Worm (Caenorhabditis elegans): ENCODE measurements around the gene cyp-35B1.

ce11 chrV:3981680-3982079 is 42.8 kb downstream of the cyp-35B1 start, which contains the start of gene nlp-30:
- TF ChIP-seq lin-29 (GFP tag; IDR thresholded peaks at IDR 0.05) (no peak), skn-1 (tag; optimal IDR thresholded peaks at IDR 0.05) (no peak), mxl-2 (GFP tag; conservative IDR thresholded peaks at IDR 0.05) (no peak), nhr-25 (tag; optimal IDR thresholded peaks at IDR 0.05; ENCODE audit: borderline replicate concordance, insufficient read depth) (no peak), madf-5 (GFP tag; IDR thresholded peaks at IDR 0.05) (no peak), ceh-28 (tag; optimal IDR thresholded peaks at IDR 0.05) (no peak), pqm-1 (tag; optimal IDR thresholded peaks at IDR 0.05) (no peak), unc-62 (GFP tag; optimal IDR thresholded peaks at IDR 0.05 in 1 of 2) (peak in 1 of 2 experiments; percentile 62), unc-62 (tag; optimal IDR thresholded peaks at IDR 0.05) (no peak), nhr-237 (tag; optimal IDR thresholded peaks at IDR 0.05) (no peak), ctbp-1 (GFP tag; IDR thresholded peaks at IDR 0.05) (no peak), Y48G9A.11 (GFP tag; IDR thresholded peaks at IDR 0.05) (no peak), ztf-11 (tag; optimal IDR thresholded peaks at IDR 0.05) (no peak), ceh-20 (GFP tag; IDR thresholded peaks at IDR 0.05) (no peak), lin-1 (GFP tag; IDR thresholded peaks at IDR 0.05) (no peak)

All from whole organism, L4 larva.